Worm (Caenorhabditis elegans): ENCODE results near the gene mtm-6.

The mtm-6 gene

DNA sequence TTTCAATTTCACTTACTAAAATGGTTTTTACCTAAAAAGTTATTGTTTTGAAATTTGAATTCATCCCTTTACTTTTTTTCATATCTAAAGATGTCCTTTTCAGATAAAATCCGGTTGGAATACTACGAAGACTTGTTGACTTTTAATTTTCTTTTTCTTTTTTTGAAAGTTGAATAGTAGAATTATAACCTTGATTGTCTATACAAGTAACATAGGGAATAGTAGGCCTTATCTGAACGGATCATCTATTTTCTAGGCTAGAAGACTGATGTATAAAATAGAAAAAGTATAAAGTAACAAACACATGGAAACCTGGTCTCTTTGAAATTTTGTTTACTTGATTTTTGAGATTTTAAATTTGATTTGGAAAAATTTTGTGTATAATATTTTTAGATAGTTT is 34.0 kb downstream of the mtm-6 start:
- TF ChIP-seq unc-86 (tag; optimal IDR thresholded peaks at IDR 0.05) (no peak), tbx-2 (tag; optimal IDR thresholded peaks at IDR 0.05) (no peak), pag-3 (tag; optimal IDR thresholded peaks at IDR 0.05; ENCODE audit: borderline replicate concordance, insufficient read depth) (no peak), lin-14 (GFP tag; optimal IDR thresholded peaks at IDR 0.05) (peak; percentile 12), nhr-47 (tag; optimal IDR thresholded peaks at IDR 0.05) (no peak), nhr-77 (tag; optimal IDR thresholded peaks at IDR 0.05) (no peak), C04F5.9 (tag; optimal IDR thresholded peaks at IDR 0.05) (no peak), nhr-71 (tag; optimal IDR thresholded peaks at IDR 0.05) (peak; percentile 2), ztf-11 (tag; optimal IDR thresholded peaks at IDR 0.05) (no peak), nhr-76 (tag; optimal IDR thresholded peaks at IDR 0.05) (no peak), lin-39 (tag; optimal IDR thresholded peaks at IDR 0.05) (no peak), nhr-85 (tag) (peak; percentile 84), ceh-63 (GFP tag; optimal IDR thresholded peaks at IDR 0.05) (no peak), alr-1 (tag; optimal IDR thresholded peaks at IDR 0.05; ENCODE audit: borderline replicate concordance) (no peak), mdl-1 (tag; optimal IDR thresholded peaks at IDR 0.05) (no peak)

- TF ChIP-seq lin-14 (GFP tag; optimal IDR thresholded peaks at IDR 0.05), result peak; percentile 31
- no peak for TF ChIP-seq tbx-2 (tag; optimal IDR thresholded peaks at IDR 0.05)
- peak; percentile 76 for TF ChIP-seq blmp-1 (tag; optimal IDR thresholded peaks at IDR 0.05)
- TF ChIP-seq efl-1 (optimal IDR thresholded peaks at IDR 0.05), result no peak
- no peak for TF ChIP-seq efl-1 (GFP tag; optimal IDR thresholded peaks at IDR 0.05 in 1 of 2)
Observed at ce11 chrIII:13381684-13382083, 34.8 kb downstream of the mtm-6 start.

DNA sequence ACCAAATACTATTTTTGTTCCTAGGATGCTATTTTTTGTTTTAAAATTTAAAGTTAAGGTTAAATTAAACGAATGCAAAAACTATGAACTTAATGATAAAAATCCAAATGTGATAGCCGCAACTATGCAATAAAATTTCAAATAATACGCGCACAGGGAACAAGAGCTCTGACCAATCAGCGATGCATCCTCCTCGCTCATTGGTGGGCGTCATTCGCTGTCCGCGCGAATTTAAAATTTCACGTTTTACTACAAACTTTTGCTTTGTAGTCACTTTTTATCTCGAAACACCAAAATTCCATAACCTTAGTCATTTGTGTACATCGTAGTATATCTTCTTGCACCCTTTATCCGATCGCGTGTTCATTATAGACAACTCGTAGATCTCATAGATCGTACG is 36.3 kb downstream of the mtm-6 start:
- TF ChIP-seq efl-1 (optimal IDR thresholded peaks at IDR 0.05) (no peak), efl-1 (GFP tag; optimal IDR thresholded peaks at IDR 0.05 in 1 of 2) (peak in 1 of 2 experiments; percentile 7), lin-15B (tag; optimal IDR thresholded peaks at IDR 0.05) (no peak), blmp-1 (tag; optimal IDR thresholded peaks at IDR 0.05) (no peak), isw-1 (GFP tag; IDR thresholded peaks at IDR 0.05) (no peak), nhr-12 (tag; optimal IDR thresholded peaks at IDR 0.05) (no peak), ztf-11 (tag; optimal IDR thresholded peaks at IDR 0.05) (no peak), aha-1 (tag; optimal IDR thresholded peaks at IDR 0.05) (no peak), nhr-28 (tag; optimal IDR thresholded peaks at IDR 0.05) (no peak), ceh-63 (GFP tag; optimal IDR thresholded peaks at IDR 0.05) (no peak), xbp-1 (tag; optimal IDR thresholded peaks at IDR 0.05) (peak; percentile 57), hpl-2 (GFP tag; optimal IDR thresholded peaks at IDR 0.05) (no peak)

DNA sequence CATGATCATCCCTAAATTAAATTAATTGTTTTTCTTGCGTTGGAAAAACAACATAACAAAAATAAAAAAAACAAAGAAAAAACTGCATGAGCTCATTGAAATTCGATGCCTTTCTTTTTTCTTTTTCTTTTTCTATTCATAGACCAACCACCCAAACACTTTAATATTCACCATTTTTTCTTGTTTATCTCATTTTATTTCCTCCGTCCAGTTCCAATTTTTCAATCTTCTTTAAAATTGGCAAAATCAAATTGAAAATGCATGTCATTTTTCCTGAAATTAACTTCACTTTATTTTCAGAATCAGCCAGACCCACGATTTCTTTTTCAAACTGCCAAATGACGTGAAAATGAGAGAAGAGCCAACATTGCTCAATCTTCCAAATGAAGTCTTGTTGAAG is 39.0 kb downstream of the mtm-6 start, which contains the start of gene T03F6.4:
Gene T03F6.4, plus strand, starts transcription at position 301 of the 400 bp plus-strand sequence.
- TF ChIP-seq lin-14 (GFP tag; optimal IDR thresholded peaks at IDR 0.05) (no peak), unc-62 (GFP tag; optimal IDR thresholded peaks at IDR 0.05) (no peak), lsy-2 (tag; optimal IDR thresholded peaks at IDR 0.05) (no peak), C34B4.2 (tag; optimal IDR thresholded peaks at IDR 0.05) (no peak), jun-1 (tag; optimal IDR thresholded peaks at IDR 0.05) (no peak), pqm-1 (tag; optimal IDR thresholded peaks at IDR 0.05) (no peak), elt-2 (tag; optimal IDR thresholded peaks at IDR 0.05) (no peak), tbx-2 (tag; optimal IDR thresholded peaks at IDR 0.05) (no peak), xbp-1 (tag; optimal IDR thresholded peaks at IDR 0.05) (no peak), nhr-237 (tag; optimal IDR thresholded peaks at IDR 0.05) (no peak), pag-3 (tag; optimal IDR thresholded peaks at IDR 0.05; ENCODE audit: borderline replicate concordance, insufficient read depth) (no peak), egl-13 (tag; optimal IDR thresholded peaks at IDR 0.05) (no peak), C16A3.4 (tag; optimal IDR thresholded peaks at IDR 0.05) (no peak), fkh-8 (tag; optimal IDR thresholded peaks at IDR 0.05) (no peak), mdl-1 (tag; optimal IDR thresholded peaks at IDR 0.05) (no peak)

ce11 chrIII:13388621-13389020 is 41.7 kb downstream of the mtm-6 start:
- TF ChIP-seq elt-2 (tag; optimal IDR thresholded peaks at IDR 0.05), result peak; percentile 73
- TF ChIP-seq egl-27 (tag; optimal IDR thresholded peaks at IDR 0.05), result no peak
